Fruit fly (Drosophila melanogaster): ENCODE results near the gene CG3823.
A peak's percentile ranks its signal among the peaks of the same experiment; 100 is the strongest.

Gene CG3823

DNA sequence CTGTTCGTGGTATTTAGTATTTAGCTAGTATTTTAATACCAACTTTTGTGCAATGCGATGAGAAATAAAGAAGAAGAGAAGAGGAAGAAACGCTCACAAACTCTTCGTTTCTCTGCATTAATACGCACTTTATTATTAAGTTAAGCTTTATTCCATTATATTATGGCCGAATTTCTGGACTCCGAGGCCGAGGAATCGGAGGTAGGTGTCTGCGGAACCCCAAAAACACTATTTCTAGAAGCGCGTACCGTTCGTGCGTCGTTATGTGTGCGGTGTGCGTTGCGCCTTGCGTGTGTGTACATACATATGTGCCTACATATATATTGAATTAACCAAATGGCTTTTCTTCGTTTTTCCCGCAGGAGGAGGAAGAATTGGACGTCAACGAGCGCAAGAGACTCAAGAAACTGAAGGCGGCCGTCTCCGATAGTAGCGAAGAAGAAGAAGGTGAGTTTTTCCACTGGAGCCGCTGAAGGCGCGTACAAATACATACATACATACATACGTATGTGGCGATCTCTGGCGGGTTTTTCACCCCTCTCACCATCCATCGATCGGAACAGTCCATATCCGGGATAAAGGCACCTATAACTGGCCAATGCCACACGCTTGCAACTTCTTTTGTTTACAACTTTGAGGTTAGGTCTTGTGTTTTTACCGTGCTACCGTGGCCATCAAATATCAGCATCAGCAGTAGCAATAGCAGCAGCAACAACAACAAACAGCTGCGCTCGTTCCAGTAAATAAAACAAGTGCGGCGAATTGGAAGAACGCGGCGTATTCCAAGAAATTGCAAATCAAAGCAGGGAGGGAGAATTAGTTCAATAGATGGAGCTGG, 35.8 kb upstream of the CG3823 start, which contains the start of gene Spt6 (continued):
- TF ChIP-seq Trl (optimal IDR thresholded peaks at IDR 0.05), result no peak
- no peak for TF ChIP-seq Trl (GFP tag; optimal IDR thresholded peaks at IDR 0.05)
- no peak for TF ChIP-seq Hr3 (GFP tag; optimal IDR thresholded peaks at IDR 0.05)
- TF ChIP-seq danr (GFP tag; IDR thresholded peaks at IDR 0.05), result no peak
- TF ChIP-seq CG2889 (GFP tag; IDR thresholded peaks at IDR 0.05), result no peak
- TF ChIP-seq ara (GFP tag; IDR thresholded peaks at IDR 0.05), result no peak
- 0 out of 3 replicates have a peak, but pooled peaks have one; percentile 4 for TF ChIP-seq CG11093 (GFP tag; IDR thresholded peaks at IDR 0.05)
- TF ChIP-seq CG32767 (GFP tag; IDR thresholded peaks at IDR 0.05), result peak; percentile 41
- no peak for TF ChIP-seq shn (GFP tag; optimal IDR thresholded peaks at IDR 0.05)
- no peak for TF ChIP-seq tio (GFP tag; optimal IDR thresholded peaks at IDR 0.05)
- no peak for TF ChIP-seq sug (tag; optimal IDR thresholded peaks at IDR 0.05)
- TF ChIP-seq HLH3B (GFP tag; IDR thresholded peaks at IDR 0.05), result no peak
- TF ChIP-seq fd96Cb (tag; optimal IDR thresholded peaks at IDR 0.05), result no peak
- no peak for TF ChIP-seq gsb (GFP tag; IDR thresholded peaks at IDR 0.05)
- no peak for TF ChIP-seq Hmx (GFP tag; optimal IDR thresholded peaks at IDR 0.05)
- no peak for TF ChIP-seq CG15514 (GFP tag; optimal IDR thresholded peaks at IDR 0.05)
- TF ChIP-seq CG7745 (tag; optimal IDR thresholded peaks at IDR 0.05), result no peak
- no peak for TF ChIP-seq CG10543 (GFP tag; optimal IDR thresholded peaks at IDR 0.05)
- TF ChIP-seq h (optimal IDR thresholded peaks at IDR 0.05), result no peak
- TF ChIP-seq CG2202 (tag; optimal IDR thresholded peaks at IDR 0.05), result no peak
- no peak for TF ChIP-seq ssp (GFP tag; IDR thresholded peaks at IDR 0.05)
- TF ChIP-seq CG15479 (GFP tag; optimal IDR thresholded peaks at IDR 0.05), result peak; percentile 67
- no peak for TF ChIP-seq trem (tag; optimal IDR thresholded peaks at IDR 0.05)
- TF ChIP-seq Poxn (GFP tag; IDR thresholded peaks at IDR 0.05), result no peak
- no peak for TF ChIP-seq sc (optimal IDR thresholded peaks at IDR 0.05)
- TF ChIP-seq sc (GFP tag; optimal IDR thresholded peaks at IDR 0.05), result no peak
- TF ChIP-seq sqz (GFP tag; optimal IDR thresholded peaks at IDR 0.05), result no peak
- no peak for TF ChIP-seq Gug (GFP tag; IDR thresholded peaks at IDR 0.05)
- TF ChIP-seq chm (GFP tag; IDR thresholded peaks at IDR 0.05), result no peak
- no peak for TF ChIP-seq trh (GFP tag; optimal IDR thresholded peaks at IDR 0.05)
- no peak for TF ChIP-seq CG43689 (GFP tag; IDR thresholded peaks at IDR 0.05)
- no peak for TF ChIP-seq emc (GFP tag; optimal IDR thresholded peaks at IDR 0.05)
- no peak for TF ChIP-seq Bteb2 (GFP tag; optimal IDR thresholded peaks at IDR 0.05)
- no peak for TF ChIP-seq so (GFP tag; IDR thresholded peaks at IDR 0.05)
- 0 out of 4 replicates have a peak, but pooled peaks have one; percentile 68 for TF ChIP-seq chinmo (GFP tag; IDR thresholded peaks at IDR 0.05; ENCODE audit: partially characterized antibody)
- peak; percentile 51 for TF ChIP-seq nerfin-1 (tag; optimal IDR thresholded peaks at IDR 0.05)
- TF ChIP-seq Oli (tag; optimal IDR thresholded peaks at IDR 0.05), result no peak
- no peak for TF ChIP-seq Nf-YC (tag; optimal IDR thresholded peaks at IDR 0.05)
- 0 out of 2 replicates have a peak, but pooled peaks have one; percentile 21 for TF ChIP-seq sna (GFP tag; IDR thresholded peaks at IDR 0.05; ENCODE audit: partially characterized antibody)
- no peak for TF ChIP-seq CG3838 (GFP tag; optimal IDR thresholded peaks at IDR 0.05)
- TF ChIP-seq CG12744 (GFP tag; optimal IDR thresholded peaks at IDR 0.05), result no peak
- TF ChIP-seq CG10366 (GFP tag; IDR thresholded peaks at IDR 0.05), result no peak
- no peak for TF ChIP-seq knrl (GFP tag; IDR thresholded peaks at IDR 0.05; ENCODE audit: partially characterized antibody)

Measured in whole organism, embryonic.